Worm (Caenorhabditis elegans) whole organism, L4/young adult: ENCODE results near the gene ndub-8.

Source experiments
- dao-5 ChIP-seq: sonication (generic microtip); optimal IDR thresholded peaks from 2 replicates; lab custom pipeline; 2016; ENCODE audit warnings: missing genotype, missing genetic modification characterization, moderate library complexity, missing compliant biosample characterization
- him-1 ChIP-seq: sonication (generic microtip); optimal IDR thresholded peaks from 2 replicates; lab custom pipeline; 2016; ENCODE audit warnings: missing genotype, missing genetic modification reagents, missing genetic modification characterization, missing compliant biosample characterization

DNA sequence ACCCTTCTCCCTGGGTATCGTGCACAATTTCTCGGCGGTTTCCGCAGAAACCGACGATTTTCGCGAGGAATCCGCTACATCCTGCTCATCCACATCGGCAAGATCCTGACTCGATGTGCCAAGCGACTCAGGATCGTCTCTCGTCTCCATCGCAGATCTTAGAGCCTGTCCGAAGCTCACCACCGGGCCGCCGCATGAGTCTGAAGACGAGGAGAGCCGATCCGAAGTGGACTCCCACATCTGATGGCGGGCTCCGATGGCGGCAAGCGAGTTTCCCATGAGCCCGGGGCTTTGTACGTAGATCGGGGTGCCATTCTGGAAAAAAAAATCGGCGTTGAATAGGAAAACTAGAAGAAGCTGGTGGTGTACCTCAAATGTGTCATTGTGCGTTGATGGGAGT, 14.3 kb upstream of the ndub-8 start:
- TF ChIP-seq him-1 (tag; lab: Kevin White, UChicago) = no peak
- TF ChIP-seq dao-5 = no peak
